Fruit fly (Drosophila melanogaster) whole organism, embryonic: ENCODE results near the gene Tctp.

Experiments
- Antp ChIP-seq: fragments of 200-800 bp; sonication (Bioruptor generic); optimal IDR thresholded peaks from 3 replicates; lab custom pipeline; 2016; ENCODE audit warnings: missing biosample characterization, missing genetic modification characterization
- Atf-2 ChIP-seq: fragments of 200-800 bp; sonication (Bioruptor generic); optimal IDR thresholded peaks from 2 replicates; lab custom pipeline; 2016; ENCODE audit warnings: missing biosample characterization, missing genetic modification characterization
- BEAF-32 ChIP-seq: fragments of 200-800 bp; sonication (Bioruptor generic); optimal IDR thresholded peaks from 3 replicates; lab custom pipeline; 2017; ENCODE audit warnings: missing biosample characterization, missing genetic modification characterization, mild to moderate bottlenecking, moderate library complexity, missing genetic modification reagents
- Blimp-1 ChIP-seq: fragments of 200-800 bp; sonication (Bioruptor generic); optimal IDR thresholded peaks from 3 replicates; lab custom pipeline; 2018; ENCODE audit warnings: missing biosample characterization, missing genetic modification characterization, mild to moderate bottlenecking, moderate library complexity, missing genetic modification reagents
- C15 ChIP-seq: fragments of 200-800 bp; sonication (Bioruptor generic); IDR thresholded peaks from 3 replicates; pipeline ENCODE4 v1.3.6; 2022; ENCODE audit warnings: missing biosample characterization, missing genetic modification characterization
- CG11085 ChIP-seq: fragments of 200-800 bp; sonication (Bioruptor generic); IDR thresholded peaks from 2 replicates; pipeline ENCODE4 v1.3.6; 2022; ENCODE audit warnings: missing biosample characterization, missing genetic modification characterization
- CG11560 ChIP-seq: fragments of 200-800 bp; sonication (Bioruptor generic); IDR thresholded peaks from 3 replicates; pipeline ENCODE4 v1.3.6; 2022; ENCODE audit warnings: missing biosample characterization, missing genetic modification characterization
- CG12659 ChIP-seq: fragments of 200-800 bp; sonication (Bioruptor generic); optimal IDR thresholded peaks from 3 replicates; lab custom pipeline; 2017; ENCODE audit warnings: mild to moderate bottlenecking, missing biosample characterization, missing genetic modification reagents, missing genetic modification characterization
- CG16863 ChIP-seq: fragments of 200-800 bp; sonication (Bioruptor generic); optimal IDR thresholded peaks from 3 replicates; lab custom pipeline; 2016; ENCODE audit warnings: missing biosample characterization, missing genetic modification characterization
- CG17361 ChIP-seq: fragments of 200-800 bp; sonication (Bioruptor generic); IDR thresholded peaks from 3 replicates; pipeline ENCODE4 v1.3.6; 2022; ENCODE audit warnings: missing biosample characterization, missing genetic modification characterization
- CG2116 ChIP-seq: fragments of 200-800 bp; sonication (Bioruptor generic); optimal IDR thresholded peaks from 3 replicates; lab custom pipeline; 2018; ENCODE audit warnings: missing biosample characterization, mild to moderate bottlenecking, missing genetic modification characterization
- CG2712 ChIP-seq: fragments of 200-800 bp; optimal IDR thresholded peaks from 3 replicates; lab custom pipeline; 2019; ENCODE audit warnings: missing biosample characterization, mild to moderate bottlenecking, missing genetic modification characterization, moderate library complexity
- CG32767 ChIP-seq: fragments of 200-800 bp; sonication (Bioruptor generic); IDR thresholded peaks from 2 replicates; pipeline ENCODE4 v1.3.6; 2022; ENCODE audit warnings: missing biosample characterization, missing genetic modification characterization
- CG3281 ChIP-seq: fragments of 200-800 bp; sonication (Bioruptor generic); optimal IDR thresholded peaks from 3 replicates; lab custom pipeline; 2017; ENCODE audit warnings: missing biosample characterization, mild to moderate bottlenecking, missing genetic modification characterization
- CG3726 ChIP-seq: fragments of 200-800 bp; sonication (Bioruptor generic); IDR thresholded peaks from 3 replicates; pipeline ENCODE4, ENCODE4 v1.3.6; 2022; ENCODE audit warnings: missing biosample characterization, missing genetic modification characterization
- CG4328 ChIP-seq: fragments of 200-800 bp; sonication (Bioruptor generic); optimal IDR thresholded peaks from 3 replicates; lab custom pipeline; 2017; ENCODE audit warnings: missing biosample characterization, missing genetic modification reagents, missing genetic modification characterization
- CG4424 ChIP-seq: fragments of 200-800 bp; sonication (Bioruptor generic); optimal IDR thresholded peaks from 3 replicates; lab custom pipeline; 2016; ENCODE audit warnings: missing biosample characterization, missing genetic modification characterization
- CG6175 ChIP-seq: fragments of 200-800 bp; sonication (Bioruptor generic); IDR thresholded peaks from 3 replicates; pipeline ENCODE4 v1.3.6; 2022; ENCODE audit warnings: missing biosample characterization, missing genetic modification characterization
- CG6683 ChIP-seq: fragments of 200-800 bp; sonication (Bioruptor generic); optimal IDR thresholded peaks from 2 replicates; lab custom pipeline; 2017; ENCODE audit warnings: missing biosample characterization, mild to moderate bottlenecking, missing genetic modification characterization, missing genetic modification reagents
- CG7271 ChIP-seq: fragments of 200-800 bp; sonication (Bioruptor generic); optimal IDR thresholded peaks from 2 replicates; lab custom pipeline; 2018; ENCODE audit warnings: missing biosample characterization, mild to moderate bottlenecking, missing genetic modification characterization, moderate library complexity
- CG7963 ChIP-seq: fragments of 200-800 bp; sonication (Bioruptor generic); IDR thresholded peaks from 3 replicates; pipeline ENCODE4 v1.3.6; 2022; ENCODE audit warnings: missing biosample characterization, missing genetic modification characterization; ENCODE audit not compliant: partially characterized antibody
- Camta ChIP-seq: fragments of 200-800 bp; sonication (Bioruptor generic); optimal IDR thresholded peaks from 2 replicates; lab custom pipeline; 2016; ENCODE audit warnings: missing biosample characterization, missing genetic modification characterization
- ERR ChIP-seq: fragments of 200-800 bp; sonication (Bioruptor generic); optimal IDR thresholded peaks from 2 replicates; lab custom pipeline; 2016; ENCODE audit warnings: missing biosample characterization, missing genetic modification characterization
- Fer1 ChIP-seq: fragments of 200-800 bp; sonication (Bioruptor generic); optimal IDR thresholded peaks from 2 replicates; lab custom pipeline; 2017; ENCODE audit warnings: missing biosample characterization, mild to moderate bottlenecking, missing genetic modification characterization
- Fer3 ChIP-seq: fragments of 200-800 bp; sonication (Bioruptor generic); optimal IDR thresholded peaks from 2 replicates; lab custom pipeline; 2018; ENCODE audit warnings: missing biosample characterization, mild to moderate bottlenecking, missing genetic modification characterization, moderate library complexity
- H15 ChIP-seq: fragments of 200-800 bp; sonication (Bioruptor generic); IDR thresholded peaks from 3 replicates; pipeline ENCODE4 v1.3.6; 2022; ENCODE audit warnings: missing biosample characterization, missing genetic modification characterization
- Hey ChIP-seq: fragments of 200-800 bp; sonication (Bioruptor generic); optimal IDR thresholded peaks from 3 replicates; lab custom pipeline; 2018; ENCODE audit warnings: missing biosample characterization, mild to moderate bottlenecking, missing genetic modification characterization
- Kr ChIP-seq: fragments of 200-800 bp; sonication (Bioruptor generic); optimal IDR thresholded peaks from 2 replicates; lab custom pipeline; 2017; ENCODE audit warnings: missing biosample characterization, mild to moderate bottlenecking, missing genetic modification characterization
- Mad ChIP-seq: fragments of 200-800 bp; sonication (Bioruptor generic); optimal IDR thresholded peaks from 2 replicates; lab custom pipeline; 2016; ENCODE audit warnings: missing biosample characterization, missing genetic modification characterization
- Med ChIP-seq: fragments of 200-800 bp; sonication (Bioruptor generic); peaks from one replicate; lab custom pipeline; 2016; ENCODE audit warnings: missing biosample characterization, missing genetic modification characterization, mild to moderate bottlenecking, inconsistent platforms, moderate library complexity
- Nf-YB ChIP-seq: fragments of 200-800 bp; sonication (Bioruptor generic); optimal IDR thresholded peaks from 3 replicates; lab custom pipeline; 2019; ENCODE audit warnings: missing biosample characterization, mild to moderate bottlenecking, missing genetic modification characterization, moderate library complexity
- Oaz ChIP-seq: fragments of 200-800 bp; sonication (Bioruptor generic); IDR thresholded peaks from 2 replicates; pipeline ENCODE4 v1.3.6; 2022; ENCODE audit warnings: missing biosample characterization, missing genetic modification characterization
- Spps ChIP-seq: fragments of 200-800 bp; sonication (Bioruptor generic); optimal IDR thresholded peaks from 2 replicates; lab custom pipeline; 2018; ENCODE audit warnings: missing biosample characterization, mild to moderate bottlenecking, missing genetic modification characterization
- Sry-β ChIP-seq: fragments of 200-800 bp; sonication (Bioruptor generic); optimal IDR thresholded peaks from 2 replicates; lab custom pipeline; 2018; ENCODE audit warnings: missing biosample characterization, mild to moderate bottlenecking, missing genetic modification characterization, moderate library complexity
- Stat92E ChIP-seq, 3 experiments: fragments of >200 bp in 2 of 3; fragments of 200-800 bp in 1 of 3; sonication (Bioruptor generic) in 1 of 3; optimal IDR thresholded peaks; 2 replicates each; lab custom pipeline; 2017 to 2019; ENCODE audit warnings: missing biosample characterization in 3 of 3, missing genetic modification characterization in 3 of 3, mild to moderate bottlenecking in 1 of 3, moderate library complexity in 1 of 3
- cg ChIP-seq: fragments of 200-800 bp; sonication (Bioruptor generic); optimal IDR thresholded peaks from 3 replicates; lab custom pipeline; 2019; ENCODE audit warnings: missing biosample characterization, mild to moderate bottlenecking, missing genetic modification characterization, moderate library complexity
- crp ChIP-seq, 2 experiments: fragments of 200-800 bp; sonication (Bioruptor generic); optimal IDR thresholded peaks; 2 replicates in 1 of 2; 3 replicates in 1 of 2; lab custom pipeline; 2017; ENCODE audit warnings: missing biosample characterization in 2 of 2, missing genetic modification characterization in 2 of 2, mild to moderate bottlenecking in 1 of 2, moderate library complexity in 1 of 2
- dati ChIP-seq: fragments of 200-800 bp; sonication (Bioruptor generic); IDR thresholded peaks from 2 replicates; pipeline ENCODE4 v1.3.6; 2022; ENCODE audit warnings: missing biosample characterization, missing genetic modification characterization
- dmrt99B ChIP-seq: fragments of 200-800 bp; sonication (Bioruptor generic); optimal IDR thresholded peaks from 2 replicates; lab custom pipeline; 2018; ENCODE audit warnings: missing biosample characterization, mild to moderate bottlenecking, missing genetic modification characterization, moderate library complexity
- emc ChIP-seq: fragments of 200-800 bp; sonication (Bioruptor generic); optimal IDR thresholded peaks from 2 replicates; lab custom pipeline; 2016; ENCODE audit warnings: missing biosample characterization, missing genetic modification characterization
- ewg ChIP-seq: fragments of 200-800 bp; sonication (Bioruptor generic); optimal IDR thresholded peaks from 3 replicates; lab custom pipeline; 2017; ENCODE audit warnings: mild to moderate bottlenecking, missing biosample characterization, missing genetic modification reagents, missing genetic modification characterization
- klu ChIP-seq: fragments of 200-800 bp; sonication (Bioruptor generic); IDR thresholded peaks from 2 replicates; pipeline ENCODE4 v1.3.6; 2022; ENCODE audit warnings: missing biosample characterization, missing genetic modification characterization
- peb ChIP-seq: fragments of 200-800 bp; sonication (Bioruptor generic); IDR thresholded peaks from 2 replicates; pipeline ENCODE4 v1.3.6; 2022; ENCODE audit warnings: missing biosample characterization, missing genetic modification characterization
- row ChIP-seq: fragments of 200-800 bp; sonication (Bioruptor generic); IDR thresholded peaks from 3 replicates; pipeline ENCODE4 v1.3.6; 2022; ENCODE audit warnings: missing biosample characterization, missing genetic modification characterization
- scrt ChIP-seq: fragments of 200-800 bp; sonication (Bioruptor generic); optimal IDR thresholded peaks from 2 replicates; lab custom pipeline; 2018; ENCODE audit warnings: missing biosample characterization, mild to moderate bottlenecking, missing genetic modification characterization, moderate library complexity
- sens-2 ChIP-seq: fragments of 200-800 bp; sonication (Bioruptor generic); IDR thresholded peaks from 2 replicates; pipeline ENCODE4 v1.3.6; 2022; ENCODE audit warnings: missing biosample characterization, missing genetic modification characterization
- sima ChIP-seq: fragments of 200-800 bp; sonication (Bioruptor generic); optimal IDR thresholded peaks from 2 replicates; lab custom pipeline; 2016; ENCODE audit warnings: missing biosample characterization, missing genetic modification characterization
- sob ChIP-seq: fragments of 200-800 bp; sonication (Bioruptor generic); IDR thresholded peaks from 2 replicates; pipeline ENCODE4 v1.3.6; 2022; ENCODE audit warnings: missing biosample characterization, missing genetic modification characterization
- unpg ChIP-seq: fragments of 200-800 bp; sonication (Bioruptor generic); optimal IDR thresholded peaks from 3 replicates; lab custom pipeline; 2018; ENCODE audit warnings: missing biosample characterization, mild to moderate bottlenecking, missing genetic modification characterization, moderate library complexity
- zen ChIP-seq: fragments of 200-800 bp; sonication (Bioruptor generic); optimal IDR thresholded peaks from 3 replicates; lab custom pipeline; 2018; ENCODE audit warnings: missing biosample characterization, mild to moderate bottlenecking, missing genetic modification characterization, moderate library complexity
- zfh1 ChIP-seq: fragments of 200-800 bp; sonication (Bioruptor generic); IDR thresholded peaks from 3 replicates; pipeline ENCODE4 v1.3.6; 2022; ENCODE audit warnings: missing biosample characterization, missing genetic modification characterization

The Tctp gene

DNA sequence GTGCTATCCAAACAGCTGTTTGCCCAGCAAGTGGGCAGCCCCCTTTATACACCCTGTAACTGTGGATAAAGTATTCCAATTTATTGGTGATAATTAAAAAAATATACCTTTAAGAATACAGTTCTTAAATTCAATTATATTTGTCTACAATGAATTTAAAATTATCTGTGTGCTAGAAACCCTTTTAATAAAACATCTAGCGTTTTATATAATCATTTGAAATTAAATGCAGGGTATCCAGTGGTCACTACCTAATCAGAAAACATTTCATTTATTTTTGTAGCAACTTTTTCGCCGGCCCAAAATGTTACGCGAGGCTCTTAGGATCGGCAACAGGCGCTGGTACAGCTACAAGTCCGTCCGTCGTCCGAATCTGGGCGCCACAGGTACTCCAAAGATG, 16.4 kb downstream of the Tctp start, which contains the start of gene CG17726 (continued):
- TF ChIP-seq H15 (peak; percentile 97), scrt (GFP tag; lab: Kevin White, UChicago) (no peak), CG2116 (GFP tag; lab: Kevin White, UChicago) (peak; percentile 86), ewg (GFP tag; lab: Kevin White, UChicago) (peak; percentile 93), CG6683 (GFP tag; lab: Kevin White, UChicago) (peak; percentile 87), zen (tag; lab: Kevin White, UChicago) (peak; percentile 98), CG4424 (peak; percentile 97), sima (GFP tag; lab: Kevin White, UChicago) (peak; percentile 66), CG11560 (peak; percentile 88), Hey (tag; lab: Kevin White, UChicago) (no peak), CG12659 (GFP tag; lab: Kevin White, UChicago) (peak; percentile 98), unpg (GFP tag; lab: Kevin White, UChicago) (peak; percentile 99), CG17361 (GFP tag; lab: Robert Waterston, UW) (peak; percentile 97), Mad (GFP tag; lab: Kevin White, UChicago) (peak; percentile 89), Med (GFP tag; lab: Kevin White, UChicago) (peak; percentile 97), Fer3 (tag; lab: Kevin White, UChicago) (peak; percentile 98), CG3726 (GFP tag; lab: Robert Waterston, UW) (peak; percentile 95), CG3281 (peak; percentile 91), Spps (tag; lab: Kevin White, UChicago) (peak; percentile 96), Blimp-1 (GFP tag; lab: Kevin White, UChicago) (peak; percentile 94), sens-2 (peak; percentile 97), emc (GFP tag; lab: Kevin White, UChicago) (peak; percentile 54), peb (GFP tag; lab: Robert Waterston, UW) (peak; percentile 96), CG7963 (GFP tag; lab: Robert Waterston, UW) (no peak), dmrt99B (tag; lab: Kevin White, UChicago) (peak; percentile 97), CG11085 (peak; percentile 89), CG16863 (GFP tag; lab: Kevin White, UChicago) (peak; percentile 90), Fer1 (GFP tag; lab: Kevin White, UChicago) (peak; percentile 94), Antp (GFP tag; lab: Kevin White, UChicago) (peak; percentile 80), dati (peak; percentile 94), klu (GFP tag; lab: Robert Waterston, UW) (peak; percentile 92), crp (GFP tag; optimal IDR thresholded peaks at IDR 0.05; lab: Kevin White, UChicago) (peak; percentile 62 to 88), C15 (peak; percentile 92), Stat92E (GFP tag; optimal IDR thresholded peaks at IDR 0.05; lab: Kevin White, UChicago) (peak in 1 of 3 experiments; percentile 94), Camta (GFP tag; lab: Kevin White, UChicago) (peak; percentile 95), Oaz (GFP tag; lab: Robert Waterston, UW) (peak; percentile 97), sob (peak; percentile 97), CG2712 (tag; lab: Kevin White, UChicago) (peak; percentile 99), Kr (GFP tag; lab: Kevin White, UChicago) (no peak), cg (GFP tag; lab: Kevin White, UChicago) (no peak), Atf-2 (GFP tag; lab: Kevin White, UChicago) (peak; percentile 91), Nf-YB (GFP tag; lab: Kevin White, UChicago) (peak; percentile 89), CG32767 (peak; percentile 98), row (GFP tag; lab: Robert Waterston, UW) (peak; percentile 100), CG7271 (tag; lab: Kevin White, UChicago) (peak; percentile 93), Sry-β (GFP tag; lab: Kevin White, UChicago) (peak; percentile 39), ERR (GFP tag; lab: Kevin White, UChicago) (peak; percentile 63), CG4328 (GFP tag; lab: Kevin White, UChicago) (peak; percentile 55), zfh1 (peak; percentile 98), BEAF-32 (GFP tag; lab: Kevin White, UChicago) (peak; percentile 16), CG6175 (GFP tag; lab: Robert Waterston, UW) (peak; percentile 87)
